Worm (Caenorhabditis elegans): ENCODE measurements around the gene ssup-72.

DNA sequence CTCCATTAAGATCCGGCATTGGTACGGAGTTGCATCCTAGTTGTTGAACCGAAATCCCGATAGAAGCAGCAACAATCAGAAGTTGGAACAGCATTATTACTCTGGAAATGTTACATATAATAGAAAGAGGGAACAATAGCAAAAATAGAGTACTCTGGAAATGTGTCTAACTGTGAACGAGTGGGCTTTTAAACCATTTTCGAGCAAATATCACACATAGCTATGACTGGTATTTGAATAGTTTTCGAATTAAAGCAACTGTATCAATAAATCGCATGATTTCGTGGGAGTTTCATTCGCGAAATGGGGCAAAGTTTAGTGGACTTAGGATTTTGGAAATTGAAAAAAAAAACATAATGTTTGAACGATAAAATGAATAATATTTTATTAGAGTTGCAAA, 27.0 kb upstream of the ssup-72 start, which contains the start of gene F41G3.10:
- TF ChIP-seq fos-1 (tag; optimal IDR thresholded peaks at IDR 0.05) (no peak), ama-1 (optimal IDR thresholded peaks at IDR 0.05) (no peak), unc-130 (tag; optimal IDR thresholded peaks at IDR 0.05) (no peak), skn-1 (tag; optimal IDR thresholded peaks at IDR 0.05) (no peak), efl-1 (optimal IDR thresholded peaks at IDR 0.05) (no peak), efl-1 (GFP tag; optimal IDR thresholded peaks at IDR 0.05 in 1 of 2) (no peak), nhr-90 (tag; optimal IDR thresholded peaks at IDR 0.05; ENCODE audit: poor library complexity) (no peak), ztf-11 (tag; optimal IDR thresholded peaks at IDR 0.05) (no peak), nhr-237 (tag; optimal IDR thresholded peaks at IDR 0.05) (no peak), lin-13 (GFP tag; optimal IDR thresholded peaks at IDR 0.05) (no peak), nhr-11 (tag; optimal IDR thresholded peaks at IDR 0.05) (no peak), nhr-12 (tag; optimal IDR thresholded peaks at IDR 0.05) (no peak), C16A3.4 (tag; optimal IDR thresholded peaks at IDR 0.05) (no peak), rnt-1 (tag; optimal IDR thresholded peaks at IDR 0.05) (no peak)
